Worm (Caenorhabditis elegans) whole organism, young adult: ENCODE data around the gene F42G4.6.

Experiments
- D2030.7 ChIP-seq: fragments of 200-800 bp; sonication (Bioruptor generic); IDR thresholded peaks from 2 replicates; pipeline ENCODE4 v1.3.6; 2022; ENCODE audit warnings: missing genetic modification reagents, missing genetic modification characterization, missing compliant biosample characterization
- F33H1.4 ChIP-seq: fragments of 200-800 bp; sonication (Bioruptor generic); IDR thresholded peaks from 2 replicates; pipeline ENCODE4 v1.3.6; 2022; ENCODE audit warnings: missing genetic modification reagents, missing genetic modification characterization, missing compliant biosample characterization
- F52B5.7 ChIP-seq: sonication (generic microtip); optimal IDR thresholded peaks from 2 replicates; lab custom pipeline; 2016; ENCODE audit warnings: mild to moderate bottlenecking, missing genetic modification characterization, missing compliant biosample characterization
- F57A8.1 ChIP-seq: fragments of 200-800 bp; sonication (Bioruptor generic); optimal IDR thresholded peaks from 2 replicates; lab custom pipeline; 2018; ENCODE audit warnings: mild to moderate bottlenecking, missing genetic modification characterization, moderate library complexity, missing compliant biosample characterization
- K11D2.4 ChIP-seq: fragments of 200-800 bp; sonication (Bioruptor generic); IDR thresholded peaks from 2 replicates; pipeline ENCODE4 v1.3.6; 2022; ENCODE audit warnings: missing genetic modification reagents, missing genetic modification characterization, missing compliant biosample characterization
- Y56A3A.18 ChIP-seq: fragments of 200-800 bp; sonication (Bioruptor generic); IDR thresholded peaks from 2 replicates; pipeline ENCODE4 v1.3.6; 2022; ENCODE audit warnings: missing genetic modification reagents, missing genetic modification characterization, missing compliant biosample characterization
- Y67H2A.10 ChIP-seq: fragments of 200-800 bp; sonication (Bioruptor generic); conservative IDR thresholded peaks from 2 replicates; pipeline ENCODE4 v1.3.6; 2022; ENCODE audit warnings: missing genetic modification reagents, missing genetic modification characterization, missing compliant biosample characterization
- akir-1 ChIP-seq: fragments of 200-800 bp; sonication (Bioruptor generic); optimal IDR thresholded peaks from 2 replicates; lab custom pipeline; 2018; ENCODE audit warnings: mild to moderate bottlenecking, missing genetic modification characterization, moderate library complexity, missing compliant biosample characterization
- attf-5 ChIP-seq: fragments of 200-800 bp; sonication (Bioruptor generic); optimal IDR thresholded peaks from 2 replicates; lab custom pipeline; 2018; ENCODE audit warnings: mild to moderate bottlenecking, missing genetic modification characterization, missing compliant biosample characterization
- attf-6 ChIP-seq: fragments of 200-800 bp; sonication (Bioruptor generic); IDR thresholded peaks from 2 replicates; pipeline ENCODE4 v1.3.6; 2022; ENCODE audit warnings: missing genetic modification reagents, missing genetic modification characterization, missing compliant biosample characterization
- ccch-3 ChIP-seq: fragments of 200-800 bp; sonication (Bioruptor generic); optimal IDR thresholded peaks from 2 replicates; lab custom pipeline; 2018; ENCODE audit warnings: mild to moderate bottlenecking, missing genetic modification characterization, missing compliant biosample characterization
- cebp-1 ChIP-seq, 2 experiments: fragments of 200-800 bp in 1 of 2; sonication (Bioruptor generic) in 1 of 2; sonication (generic microtip) in 1 of 2; IDR thresholded peaks in 1 of 2; optimal IDR thresholded peaks in 1 of 2; 2 replicates each; pipeline versions ENCODE4 v1.3.6 to Lab custom; 2017 to 2022; ENCODE audit warnings: missing compliant biosample characterization in 2 of 2, missing genetic modification characterization in 2 of 2, mild to moderate bottlenecking in 1 of 2, missing genetic modification reagents in 1 of 2, moderate library complexity in 1 of 2
- ceh-40 ChIP-seq: fragments of 200-800 bp; sonication (Bioruptor generic); IDR thresholded peaks from 2 replicates; pipeline ENCODE4 v1.3.6; 2022; ENCODE audit warnings: missing genetic modification characterization, missing compliant biosample characterization
- dox-1 ChIP-seq: fragments of 200-800 bp; sonication (Bioruptor generic); IDR thresholded peaks from 2 replicates; pipeline ENCODE4 v1.3.6; 2022; ENCODE audit warnings: missing genetic modification reagents, missing genetic modification characterization, missing compliant biosample characterization
- egl-44 ChIP-seq: fragments of 200-800 bp; sonication (Bioruptor generic); IDR thresholded peaks from 2 replicates; pipeline ENCODE4 v1.3.6; 2022; ENCODE audit warnings: missing genetic modification reagents, missing genetic modification characterization, missing compliant biosample characterization
- egrh-3 ChIP-seq: fragments of 200-800 bp; sonication (Bioruptor generic); IDR thresholded peaks from 2 replicates; pipeline ENCODE4 v1.3.6; 2022; ENCODE audit warnings: missing genetic modification reagents, missing genetic modification characterization, missing compliant biosample characterization
- him-1 ChIP-seq: sonication (generic microtip); optimal IDR thresholded peaks from 2 replicates; lab custom pipeline; 2016; ENCODE audit warnings: missing genotype, missing genetic modification reagents, missing genetic modification characterization, missing compliant biosample characterization
- hmg-1.2 ChIP-seq: fragments of 200-800 bp; sonication (Bioruptor generic); IDR thresholded peaks from 2 replicates; pipeline ENCODE4 v1.3.6; 2022; ENCODE audit warnings: missing genetic modification reagents, missing genetic modification characterization, missing compliant biosample characterization
- hmg-20 ChIP-seq: fragments of 200-800 bp; sonication (Bioruptor generic); IDR thresholded peaks from 2 replicates; pipeline ENCODE4 v1.3.6; 2022; ENCODE audit warnings: missing genetic modification reagents, missing genetic modification characterization, missing compliant biosample characterization
- let-607 ChIP-seq, 2 experiments: fragments of 200-800 bp in 1 of 2; sonication (Bioruptor generic) in 1 of 2; sonication (generic microtip) in 1 of 2; optimal IDR thresholded peaks; 2 replicates each; lab custom pipeline; 2016 to 2018; ENCODE audit warnings: mild to moderate bottlenecking in 2 of 2, missing compliant biosample characterization in 2 of 2, missing genetic modification characterization in 2 of 2, moderate library complexity in 2 of 2, missing genotype in 1 of 2
- mcd-1 ChIP-seq: fragments of 200-800 bp; sonication (Bioruptor generic); IDR thresholded peaks from 2 replicates; pipeline ENCODE4 v1.3.6; 2022; ENCODE audit warnings: missing genetic modification reagents, missing genetic modification characterization, missing compliant biosample characterization
- mxl-1 ChIP-seq: sonication (generic microtip); optimal IDR thresholded peaks from 2 replicates; lab custom pipeline; 2016; ENCODE audit warnings: missing genetic modification characterization, missing compliant biosample characterization
- nhr-80 ChIP-seq: sonication (generic microtip); optimal IDR thresholded peaks from 2 replicates; lab custom pipeline; 2016; ENCODE audit warnings: missing genetic modification characterization, missing compliant biosample characterization
- repo-1 ChIP-seq: sonication (generic microtip); optimal IDR thresholded peaks from 2 replicates; lab custom pipeline; 2017; ENCODE audit warnings: mild to moderate bottlenecking, missing genetic modification characterization, missing compliant biosample characterization
- rpc-1 ChIP-seq, 2 experiments: fragments of 150-350 bp in 1 of 2; sonication (generic microtip) in 1 of 2; optimal IDR thresholded peaks; 2 replicates each; lab custom pipeline; 2014 to 2018; ENCODE audit warnings: missing biosample characterization in 1 of 2, missing genetic modification characterization in 1 of 2, missing genetic modification reagents in 1 of 2, missing genotype in 1 of 2
- snpc-1.1 ChIP-seq: sonication (generic microtip); optimal IDR thresholded peaks from 2 replicates; lab custom pipeline; 2017; ENCODE audit warnings: missing genetic modification characterization, mild to moderate bottlenecking, missing compliant biosample characterization, antibody characterized with exemption, moderate library complexity, missing genotype, missing genetic modification reagents; ENCODE audit not compliant: insufficient read depth
- snpc-4 ChIP-seq, 5 experiments: fragments of 150-350 bp in 1 of 5; sonication (generic microtip) in 4 of 5; optimal IDR thresholded peaks; 2 replicates each; lab custom pipeline; 2014 to 2018; ENCODE audit warnings: missing genetic modification characterization in 5 of 5, missing biosample characterization in 3 of 5, antibody characterized with exemption in 2 of 5, mild to moderate bottlenecking in 2 of 5, missing compliant biosample characterization in 2 of 5, missing genotype in 2 of 5, moderate library complexity in 2 of 5, missing genetic modification reagents in 1 of 5
- somi-1 ChIP-seq: fragments of 200-800 bp; sonication (Bioruptor generic); optimal IDR thresholded peaks from 2 replicates; lab custom pipeline; 2018; ENCODE audit warnings: mild to moderate bottlenecking, missing genetic modification characterization, missing compliant biosample characterization
- tbp1 ChIP-seq: fragments of 200-800 bp; sonication (Bioruptor generic); optimal IDR thresholded peaks from 2 replicates; lab custom pipeline; 2018; ENCODE audit warnings: mild to moderate bottlenecking, missing genetic modification characterization, missing compliant biosample characterization
- unc-130 ChIP-seq: sonication (generic microtip); optimal IDR thresholded peaks from 2 replicates; lab custom pipeline; 2016; ENCODE audit warnings: missing genetic modification reagents, missing genetic modification characterization, missing compliant biosample characterization
- unc-62 ChIP-seq: fragments of 150-350 bp; optimal IDR thresholded peaks from 2 replicates; lab custom pipeline; 2014; ENCODE audit warnings: missing biosample characterization, missing genetic modification reagents, missing genetic modification characterization
- zfh-2 ChIP-seq: fragments of 200-800 bp; sonication (Bioruptor generic); conservative IDR thresholded peaks from 2 replicates; pipeline ENCODE4 v1.3.6; 2022; ENCODE audit warnings: missing genetic modification reagents, missing genetic modification characterization, missing compliant biosample characterization
- ztf-22 ChIP-seq: fragments of 200-800 bp; sonication (Bioruptor generic); optimal IDR thresholded peaks from 2 replicates; lab custom pipeline; 2018; ENCODE audit warnings: mild to moderate bottlenecking, missing genetic modification characterization, moderate library complexity, missing compliant biosample characterization
- ztf-28 ChIP-seq: fragments of 200-800 bp; sonication (Bioruptor generic); IDR thresholded peaks from 2 replicates; pipeline ENCODE4 v1.3.6; 2022; ENCODE audit warnings: missing genetic modification reagents, missing genetic modification characterization, missing compliant biosample characterization
- ztf-6 ChIP-seq: fragments of 200-800 bp; sonication (Bioruptor generic); IDR thresholded peaks from 2 replicates; pipeline ENCODE4 v1.3.6; 2022; ENCODE audit warnings: missing genetic modification reagents, missing genetic modification characterization, missing compliant biosample characterization

The F42G4.6 gene

DNA sequence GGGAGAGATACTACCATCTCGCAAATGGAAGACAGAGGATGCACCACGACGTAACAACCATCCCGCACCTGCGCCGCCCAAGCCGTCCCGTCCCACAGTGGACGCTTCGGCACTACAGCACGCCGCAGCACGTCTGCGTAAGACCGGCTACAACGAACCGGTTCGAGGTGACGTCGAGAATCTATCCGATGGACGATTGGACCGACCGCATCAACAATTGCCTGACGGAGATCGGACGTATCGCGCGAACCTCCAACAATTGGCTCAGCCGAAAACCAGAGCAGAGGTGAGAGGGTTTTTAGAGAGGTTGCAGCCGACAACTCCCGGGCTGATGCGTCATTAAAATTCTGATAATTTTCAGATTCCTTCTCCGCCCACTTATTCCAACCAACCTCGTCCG, 20.0 kb upstream of the F42G4.6 start:
- peak; percentile 81 for TF ChIP-seq zfh-2 (GFP tag; lab: Robert Waterston, UW)
- TF ChIP-seq F52B5.7 (tag; lab: Kevin White, UChicago): peak; percentile 37
- no peak for TF ChIP-seq K11D2.4
- 0 out of 2 replicates have a peak, but pooled peaks have one; percentile 16 for TF ChIP-seq hmg-20 (GFP tag; lab: Robert Waterston, UW)

DNA sequence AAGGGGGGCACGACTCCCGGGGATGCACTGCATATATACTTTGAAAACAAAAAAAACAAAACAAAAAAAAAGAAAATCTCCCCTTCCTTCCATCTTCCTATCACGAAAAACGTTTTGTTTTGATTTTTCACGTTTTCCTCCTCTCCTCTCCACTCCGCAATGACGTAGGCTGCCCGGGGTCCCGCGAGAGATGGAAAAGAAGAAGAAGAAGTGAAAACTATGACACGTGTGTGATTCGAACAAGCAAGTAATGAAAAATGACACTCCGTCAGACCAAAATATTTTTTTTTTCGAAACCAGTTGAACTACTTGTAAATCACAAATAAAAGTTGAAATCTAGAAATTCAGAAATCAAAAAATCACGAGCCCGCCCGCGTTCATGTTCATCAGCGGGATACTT, 13.9 kb upstream of the F42G4.6 start:
- TF ChIP-seq ztf-28 (GFP tag; lab: Robert Waterston, UW): no peak
- no peak for TF ChIP-seq Y67H2A.10
- no peak for TF ChIP-seq hmg-1.2 (GFP tag; lab: Robert Waterston, UW)
- TF ChIP-seq repo-1: no peak
- no peak for TF ChIP-seq Y56A3A.18 (GFP tag; lab: Robert Waterston, UW)
- no peak for TF ChIP-seq attf-5 (GFP tag; lab: Kevin White, UChicago)
- no peak for TF ChIP-seq akir-1 (GFP tag; lab: Kevin White, UChicago)
- TF ChIP-seq ceh-40 (GFP tag; lab: Robert Waterston, UW): no peak
- TF ChIP-seq nhr-80 (tag; lab: Kevin White, UChicago): no peak

DNA sequence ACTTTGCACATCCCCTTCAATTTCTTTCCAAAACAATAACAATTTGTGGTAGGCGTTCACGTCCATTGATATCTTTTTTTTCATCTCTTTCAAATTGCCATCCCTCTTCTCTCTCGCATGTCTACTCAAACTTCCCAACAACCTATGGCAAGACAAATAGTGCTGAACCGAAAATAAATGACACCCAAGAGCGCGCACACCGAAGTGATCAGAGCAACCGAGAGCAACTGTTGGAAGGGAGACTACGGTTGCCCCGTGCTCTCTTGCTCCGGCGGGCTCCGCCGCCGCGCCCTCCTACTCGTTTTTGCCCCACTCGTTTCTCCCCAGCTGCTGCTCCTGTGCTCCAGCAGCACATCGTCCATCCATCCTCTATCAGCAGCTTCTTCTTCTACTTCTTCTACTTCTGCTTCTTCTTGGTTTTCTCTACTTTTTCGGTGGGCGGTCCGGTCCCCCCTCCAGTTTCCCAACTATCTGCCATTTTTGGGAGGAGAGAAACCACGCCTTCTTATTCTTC, 12.3 kb upstream of the F42G4.6 start:
- TF ChIP-seq snpc-4 (GFP tag; optimal IDR thresholded peaks at IDR 0.05; lab: Kevin White, UChicago) (no peak), snpc-4 (tag; optimal IDR thresholded peaks at IDR 0.05; lab: Kevin White, UChicago) (no peak), egl-44 (GFP tag; lab: Robert Waterston, UW) (0 out of 2 replicates have a peak, but pooled peaks have one; percentile 19), egrh-3 (GFP tag; lab: Robert Waterston, UW) (peak; percentile 87), cebp-1 (GFP tag; IDR thresholded peaks at IDR 0.05; lab: Robert Waterston, UW) (no peak), cebp-1 (tag; optimal IDR thresholded peaks at IDR 0.05; lab: Kevin White, UChicago) (peak; percentile 13), K11D2.4 (0 out of 2 replicates have a peak, but pooled peaks have one; percentile 36), zfh-2 (GFP tag; lab: Robert Waterston, UW) (peak; percentile 94)

DNA sequence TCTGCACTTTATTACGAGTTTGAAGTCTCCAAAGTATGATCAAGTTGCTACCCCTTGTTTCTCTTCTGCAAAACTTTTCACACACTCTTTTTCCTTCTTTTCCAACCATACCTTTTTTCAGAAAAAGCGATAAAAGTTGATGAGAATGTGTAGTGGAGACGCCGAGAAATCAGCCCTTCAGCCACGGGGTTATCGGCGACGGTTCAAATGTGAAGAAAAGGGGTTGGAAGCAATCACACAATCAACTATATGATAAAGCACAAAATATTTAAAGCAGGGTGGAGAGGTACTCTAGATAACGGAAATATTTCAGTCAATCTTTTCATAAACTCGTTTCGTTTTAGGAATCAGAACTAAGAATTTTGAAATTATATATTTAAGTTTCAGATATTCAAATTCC, 6.1 kb upstream of the F42G4.6 start, which contains the start of gene F42G4.5:
F42G4.5 (plus strand) TSS at position 379 of the 400 bp plus-strand sequence.
- TF ChIP-seq nhr-80 (tag; lab: Kevin White, UChicago) (peak; percentile 93), attf-6 (GFP tag; lab: Robert Waterston, UW) (no peak)
- TF ChIP-seq, all 124 proteins: peak for 1

DNA sequence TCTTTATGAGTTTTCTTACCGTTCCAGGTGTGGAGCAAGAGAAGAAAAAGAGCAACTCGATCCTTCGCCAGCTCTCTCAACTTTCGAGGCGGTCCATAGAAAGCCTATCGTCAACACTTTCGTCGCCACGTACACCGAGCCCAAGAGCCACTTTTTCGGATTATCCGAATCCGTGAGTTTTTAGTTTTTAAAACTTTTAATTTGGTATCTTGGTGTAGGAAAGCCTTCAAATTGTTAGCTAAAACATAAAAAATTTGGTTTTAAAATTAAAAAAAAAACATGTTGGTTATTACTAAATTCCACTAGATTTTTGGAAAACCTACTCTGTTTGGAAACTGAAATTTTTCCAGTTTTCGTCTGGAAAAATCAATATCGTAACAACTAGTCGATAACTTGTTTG, 5.4 kb upstream of the F42G4.6 start:
- no peak for TF ChIP-seq tbp1 (GFP tag; lab: Kevin White, UChicago)
- TF ChIP-seq him-1 (tag; lab: Kevin White, UChicago): no peak
- TF ChIP-seq nhr-80 (tag; lab: Kevin White, UChicago): no peak
- TF ChIP-seq dox-1: no peak
- no peak for TF ChIP-seq D2030.7 (GFP tag; lab: Robert Waterston, UW)
- no peak for TF ChIP-seq rpc-1 (optimal IDR thresholded peaks at IDR 0.05; lab: Kevin White, UChicago)
- TF ChIP-seq rpc-1 (tag; optimal IDR thresholded peaks at IDR 0.05; lab: Kevin White, UChicago): no peak
- no peak for TF ChIP-seq ztf-22 (GFP tag; lab: Kevin White, UChicago)
- no peak for TF ChIP-seq ztf-6

DNA sequence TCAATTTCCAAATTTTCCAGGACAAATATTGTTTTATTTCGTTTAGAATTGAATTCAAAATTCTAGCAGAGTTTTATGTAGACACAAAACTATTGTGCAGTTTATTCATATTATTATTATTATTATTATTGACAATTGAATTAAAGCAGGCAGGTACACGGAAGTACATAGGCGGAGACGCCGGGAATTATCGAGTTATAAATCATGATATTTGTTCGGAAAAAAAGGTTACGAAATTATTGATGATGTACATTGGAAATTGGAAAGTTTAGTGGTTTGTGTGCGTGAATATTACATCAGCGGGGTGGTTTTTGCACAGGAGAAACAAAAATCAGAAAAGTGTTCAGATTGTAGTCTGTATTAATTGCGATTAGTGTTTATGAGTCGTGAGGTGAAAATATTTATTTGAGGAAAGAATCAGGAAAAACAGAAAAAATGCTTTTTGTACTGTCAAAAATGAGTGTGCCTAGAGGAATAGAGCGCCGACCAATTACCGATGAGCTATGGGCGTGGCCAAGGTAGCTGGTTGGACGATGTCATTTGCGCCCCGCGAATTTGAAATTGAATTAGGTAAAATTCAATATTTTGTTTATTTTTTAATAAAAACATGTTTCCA, 2.8 kb upstream of the F42G4.6 start:
- TF ChIP-seq ceh-40 (GFP tag; lab: Robert Waterston, UW): no peak
- no peak for TF ChIP-seq somi-1 (GFP tag; lab: Kevin White, UChicago)
- peak; percentile 75; the same call in 1 of the 2 replicates for TF ChIP-seq cebp-1 (GFP tag; IDR thresholded peaks at IDR 0.05; lab: Robert Waterston, UW)
- TF ChIP-seq cebp-1 (tag; optimal IDR thresholded peaks at IDR 0.05; lab: Kevin White, UChicago): peak; percentile 83
- no peak for TF ChIP-seq ccch-3 (GFP tag; lab: Kevin White, UChicago)
- TF ChIP-seq nhr-80 (tag; lab: Kevin White, UChicago): peak; percentile 62
- peak in 1 of 2 experiments; percentile 26 for TF ChIP-seq let-607 (tag; optimal IDR thresholded peaks at IDR 0.05; lab: Kevin White, UChicago)
- TF ChIP-seq F57A8.1: no peak
- TF ChIP-seq unc-62 (GFP tag; lab: Kevin White, UChicago): no peak
- peak; percentile 6 for TF ChIP-seq tbp1 (GFP tag; lab: Kevin White, UChicago)
- no peak for TF ChIP-seq snpc-1.1 (tag; lab: Kevin White, UChicago)
- TF ChIP-seq mxl-1 (tag; lab: Kevin White, UChicago): no peak
- no peak for TF ChIP-seq unc-130 (GFP tag; lab: Kevin White, UChicago)
- TF ChIP-seq mcd-1 (GFP tag; lab: Robert Waterston, UW): no peak
- TF ChIP-seq ztf-6: no peak
- TF ChIP-seq F33H1.4 (GFP tag; lab: Robert Waterston, UW): no peak
